Worm (Caenorhabditis elegans) whole organism, L4 larva: ENCODE data around the gene cpt-5.

Source experiments
- daf-16 ChIP-seq, 3 experiments: sonication (generic microtip); optimal IDR thresholded peaks; 2 replicates each; lab custom pipeline; 2016 to 2017; ENCODE audit warnings: missing genetic modification characterization in 3 of 3, missing genetic modification reagents in 3 of 3, mild to moderate bottlenecking in 2 of 3, missing compliant biosample characterization in 2 of 3, missing biosample characterization in 1 of 3, moderate library complexity in 1 of 3
- lsy-2 ChIP-seq, 2 experiments: fragments of 150-350 bp in 1 of 2; sonication (generic microtip) in 1 of 2; optimal IDR thresholded peaks; 2 replicates each; lab custom pipeline; 2014 to 2017; ENCODE audit warnings: missing biosample characterization in 2 of 2, missing genetic modification characterization in 2 of 2

DNA sequence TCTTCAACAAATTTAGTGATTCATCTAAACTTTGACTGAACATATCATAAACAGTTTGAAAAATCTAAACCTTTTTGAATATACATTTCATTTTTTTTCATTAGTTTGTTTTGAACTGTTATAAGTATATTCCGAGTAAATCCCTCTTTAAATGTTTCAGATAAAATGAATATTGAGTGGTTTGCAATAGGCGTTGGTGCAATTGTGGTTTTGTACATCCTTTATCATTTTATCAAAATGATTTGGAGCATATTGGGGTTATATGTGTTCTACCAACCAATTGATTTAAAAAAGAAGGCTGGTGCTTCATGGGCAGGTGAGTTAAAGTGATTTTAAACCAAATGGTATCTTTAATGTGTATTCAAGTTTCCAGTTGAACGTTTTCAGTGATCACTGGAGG is 31.5 kb downstream of the cpt-5 start, which contains the start of gene stdh-3:
- TF ChIP-seq lsy-2 (tag; optimal IDR thresholded peaks at IDR 0.05; lab: Kevin White, UChicago) (no peak), daf-16 (GFP tag; optimal IDR thresholded peaks at IDR 0.05; lab: Kevin White, UChicago) (no peak), daf-16 (tag; optimal IDR thresholded peaks at IDR 0.05; lab: Kevin White, UChicago) (no peak)
